Fruit fly (Drosophila melanogaster) whole organism, larva: ENCODE results near the gene CG8159.

Source experiments
- noc ChIP-seq: fragments of 200-800 bp; sonication (Bioruptor generic); optimal IDR thresholded peaks from 3 replicates; lab custom pipeline; 2019; ENCODE audit warnings: missing biosample characterization, mild to moderate bottlenecking, missing genetic modification characterization, moderate library complexity

The CG8159 gene

DNA sequence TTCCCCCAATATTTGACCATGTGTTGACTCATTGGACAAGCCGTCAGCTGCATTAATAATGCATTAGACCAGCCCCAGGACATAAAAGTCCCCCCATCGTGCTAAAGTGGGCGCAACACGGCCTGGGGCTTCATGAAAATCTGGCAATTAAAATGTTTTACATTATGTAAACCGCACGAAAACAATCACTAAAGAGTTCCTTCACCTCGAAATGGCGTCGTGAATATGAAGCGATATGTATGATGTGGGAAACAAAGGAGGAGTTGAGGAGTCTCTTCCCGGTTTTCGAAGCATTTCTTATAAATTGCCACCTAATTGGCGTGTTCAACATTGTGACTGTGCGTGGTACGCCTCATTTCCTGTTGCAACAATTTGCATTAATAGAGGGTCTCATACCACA lies 16.0 kb downstream of the CG8159 start:
- no peak for TF ChIP-seq noc

DNA sequence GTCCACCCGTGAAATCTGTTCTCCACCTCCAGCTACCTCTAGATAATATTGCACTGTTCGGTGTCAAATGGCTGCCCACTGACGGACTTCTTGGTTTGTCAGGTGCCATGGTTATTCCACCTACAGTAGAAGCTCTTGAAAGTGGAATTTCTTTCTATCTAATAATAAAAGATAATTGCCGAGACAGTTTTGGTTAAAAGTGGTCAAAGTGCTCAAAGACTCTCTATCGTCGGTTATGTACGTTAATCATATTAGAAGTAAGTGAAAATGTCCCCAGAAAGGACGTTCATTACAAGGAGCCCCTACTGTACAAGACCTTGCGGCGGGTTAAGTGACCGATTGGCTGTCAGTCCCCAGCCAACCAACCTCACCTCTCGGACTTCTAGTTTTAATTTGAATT lies 17.5 kb downstream of the CG8159 start:
- peak; percentile 51 for TF ChIP-seq noc

DNA sequence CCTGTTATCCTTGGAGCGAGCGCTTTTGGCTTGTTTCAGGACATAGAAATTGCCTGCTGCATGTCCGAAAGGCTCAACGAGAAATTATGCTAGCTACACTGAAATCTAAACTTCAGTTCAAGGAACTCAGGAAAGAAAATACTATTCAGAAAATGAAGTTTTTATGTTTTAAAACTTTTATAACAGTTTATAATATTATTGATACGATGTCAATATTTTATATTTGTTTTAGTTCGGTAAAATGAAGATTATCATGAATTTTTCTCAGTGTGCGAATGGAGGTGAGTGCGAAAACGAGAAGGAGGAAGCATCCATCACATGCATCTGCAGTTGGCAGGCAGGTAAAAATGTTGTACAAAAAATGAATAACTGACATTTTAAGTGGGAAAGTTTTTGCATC lies 19.7 kb downstream of the CG8159 start:
- TF ChIP-seq noc, result no peak

DNA sequence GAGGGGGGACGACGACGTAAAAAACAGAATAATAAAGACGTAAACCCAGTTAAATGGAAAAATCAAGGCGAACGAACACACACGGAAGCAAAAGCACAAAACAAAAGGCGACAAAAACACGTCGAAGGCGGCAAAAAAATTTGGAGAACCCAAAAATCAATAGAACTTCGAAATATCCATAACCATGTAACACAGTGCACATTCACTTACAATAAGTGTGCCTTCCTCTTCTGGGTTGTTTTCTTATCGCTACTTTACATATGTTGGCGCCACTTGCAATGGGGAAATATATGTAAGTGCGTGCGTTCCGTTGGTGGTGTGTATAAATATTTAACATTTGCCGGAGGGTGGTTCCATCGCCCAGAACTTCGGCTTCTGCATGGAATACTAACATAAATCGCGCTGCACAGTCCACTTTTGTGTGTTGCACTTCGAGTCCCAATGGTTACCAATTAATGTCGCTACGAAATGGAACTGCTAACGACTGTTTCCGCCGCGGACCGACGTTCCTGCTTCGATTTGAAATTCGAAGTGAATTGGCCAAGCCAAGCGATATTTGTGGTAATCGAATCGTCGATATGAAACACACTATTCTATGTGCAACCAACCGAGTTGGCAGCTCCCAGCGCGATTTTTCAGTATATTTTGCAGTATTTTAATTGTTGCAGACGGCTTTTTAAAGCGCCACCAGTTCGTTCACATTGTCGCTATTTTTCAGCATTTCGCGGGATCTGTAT lies 20.6 kb downstream of the CG8159 start, which contains the start of the genes CG9801 and Nasp:
TSS of gene CG9801 (minus strand) at position 542 of the 737 bp plus-strand sequence.
TSS of gene Nasp (plus strand) at position 665 of the 737 bp plus-strand sequence.
- no peak for TF ChIP-seq noc

DNA sequence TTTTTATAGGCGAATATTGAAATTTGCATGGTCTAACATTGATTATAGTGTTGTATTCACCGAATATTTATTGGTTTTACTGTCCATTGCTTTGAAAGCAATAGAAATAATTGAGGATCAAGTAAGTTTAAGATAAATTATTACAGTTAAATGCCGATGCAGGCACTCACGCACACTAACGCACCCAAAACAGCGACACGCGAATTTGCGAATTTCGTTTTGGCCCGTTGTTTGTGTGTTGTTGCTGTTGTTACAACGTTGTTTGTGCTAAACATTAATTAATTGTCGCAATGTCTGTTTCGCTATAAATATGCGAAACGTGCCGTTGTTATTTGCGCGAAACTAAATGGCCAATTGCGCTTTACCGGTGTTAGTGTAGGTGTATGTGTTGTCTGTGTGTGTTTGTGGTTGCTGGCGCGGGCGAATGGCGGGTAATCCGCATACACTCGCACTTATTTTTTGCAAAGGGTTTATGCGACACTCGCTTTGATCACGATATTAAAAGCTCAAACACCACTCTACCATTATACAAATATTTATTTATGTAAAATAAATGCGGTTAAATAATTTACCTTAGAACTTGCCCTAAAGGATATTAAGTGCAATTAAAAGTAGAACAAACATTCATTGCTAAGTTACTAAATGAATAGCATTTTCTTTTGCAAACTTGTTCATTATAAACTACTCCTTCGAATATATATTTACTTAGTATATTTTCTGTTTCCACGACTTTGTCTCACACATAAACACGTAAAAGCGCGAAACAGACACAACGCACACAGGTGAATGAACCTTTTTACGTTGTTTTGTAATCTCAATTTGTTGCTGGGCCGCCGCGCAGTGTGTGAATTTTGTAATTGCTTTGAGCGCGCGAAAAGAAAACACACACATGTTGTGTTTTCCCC lies 21.5 kb downstream of the CG8159 start:
- peak; percentile 83 for TF ChIP-seq noc

DNA sequence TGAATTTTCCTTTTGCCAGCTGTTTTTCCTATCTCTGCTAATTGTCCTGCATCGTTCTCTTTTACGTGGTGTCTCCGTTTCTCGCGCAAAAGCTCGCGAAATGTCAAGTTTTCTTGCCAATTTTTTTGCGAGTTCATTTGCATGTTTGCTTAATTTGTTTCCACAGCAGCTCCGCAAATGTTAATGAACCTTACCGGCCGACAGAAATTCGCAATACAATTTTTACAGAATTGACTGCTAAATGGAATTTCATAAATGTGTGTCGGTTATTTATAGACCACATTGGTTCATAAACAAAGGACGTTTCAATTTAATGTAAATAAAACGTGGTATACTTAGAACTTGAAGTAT lies 22.1 kb downstream of the CG8159 start:
- TF ChIP-seq noc, result no peak

DNA sequence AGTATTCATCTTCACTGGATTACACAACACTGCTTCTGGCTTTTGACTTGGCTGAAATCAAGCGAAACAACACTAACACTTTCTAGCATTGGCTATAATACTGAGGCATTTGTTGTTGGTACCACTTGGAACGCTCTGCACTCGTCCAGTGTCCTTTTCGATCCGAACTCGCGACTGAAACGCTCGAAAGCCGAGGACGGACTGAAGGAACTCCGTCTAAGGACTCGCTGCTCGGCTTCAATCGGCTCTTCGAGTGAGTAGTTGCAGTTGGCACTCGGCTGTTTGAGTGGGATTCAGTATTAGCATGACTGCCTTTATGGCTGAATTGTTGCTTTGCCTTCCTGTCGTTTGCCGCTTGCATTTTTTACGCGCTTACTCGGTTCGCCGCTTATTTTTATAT lies 41.3 kb downstream of the CG8159 start, which contains the start of the genes CG34135 and CG11768:
TSS of gene CG34135 (minus strand) at position 194 of the 400 bp plus-strand sequence.
TSS of gene CG11768 (minus strand) at position 203 of the 400 bp plus-strand sequence.
- TF ChIP-seq noc, result no peak

DNA sequence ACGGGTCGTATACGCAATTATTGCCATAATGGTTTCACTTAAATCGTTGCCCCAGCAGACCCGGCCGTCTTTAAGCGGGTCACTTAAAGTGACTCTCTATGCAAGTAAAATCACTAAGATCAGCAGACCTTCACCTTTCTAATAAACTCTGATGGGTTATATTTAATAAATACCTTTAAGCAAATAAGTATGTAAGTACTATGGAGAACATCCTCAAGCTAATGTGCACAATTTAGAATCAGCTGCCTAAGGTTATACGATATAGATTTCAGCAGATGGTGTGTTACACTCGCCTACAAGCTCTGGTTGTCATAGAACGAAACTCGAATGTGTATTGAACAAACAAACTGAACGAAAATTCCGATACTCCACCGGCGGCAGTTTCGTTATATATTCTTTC lies 42.4 kb downstream of the CG8159 start, which contains the start of gene CG8236:
TSS of gene CG8236 (plus strand) at position 301 of the 400 bp plus-strand sequence.
- TF ChIP-seq noc, result no peak

DNA sequence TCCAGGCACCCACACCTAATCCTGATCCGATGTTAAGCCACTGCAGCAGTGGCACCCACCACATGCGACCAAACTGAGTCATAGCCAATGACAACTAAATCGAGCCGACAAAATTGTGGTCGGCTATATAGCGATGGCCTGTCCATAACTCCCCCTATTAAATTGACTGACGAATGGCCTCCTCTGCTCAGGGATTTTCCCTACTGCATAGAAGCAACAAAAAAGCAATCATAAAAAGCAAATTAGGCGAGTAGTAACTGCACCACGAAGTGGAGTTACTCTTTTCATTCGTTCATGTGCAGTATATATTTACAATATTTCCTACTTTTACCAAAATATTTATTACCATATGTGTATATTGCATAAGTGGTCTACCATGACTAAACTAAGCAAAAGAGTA lies 45.9 kb downstream of the CG8159 start, which contains the start of gene CG13318:
TSS of gene CG13318 (minus strand) at position 101 of the 400 bp plus-strand sequence.
- TF ChIP-seq noc, result no peak

DNA sequence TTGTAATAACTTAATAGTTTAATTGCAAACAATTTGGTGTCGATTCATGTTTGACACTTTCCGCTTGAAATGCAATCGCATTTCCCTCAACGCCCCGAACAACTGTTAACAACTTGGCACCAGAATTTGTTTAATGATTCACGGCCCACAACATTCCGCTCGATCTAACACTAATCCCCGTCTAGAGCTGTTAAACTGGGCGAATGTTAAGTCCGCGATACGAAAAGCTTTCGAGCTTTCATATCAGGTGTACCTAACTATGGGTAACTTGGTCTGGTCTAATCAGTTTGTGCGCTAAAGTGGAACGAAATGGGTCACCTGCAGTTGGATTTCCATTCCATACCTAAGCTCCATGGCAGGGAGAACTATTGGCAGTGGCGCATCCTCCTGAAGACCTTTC lies 46.5 kb downstream of the CG8159 start, which contains the start of gene CG34301:
TSS of gene CG34301 (plus strand) at position 301 of the 400 bp plus-strand sequence.
- no peak for TF ChIP-seq noc
